Worm (Caenorhabditis elegans): ENCODE measurements around the gene tbce-1.

The tbce-1 gene

ce11 chrIV:8268024-8268423 is 26.5 kb upstream of the tbce-1 start, which contains the start of the genes K07H8.5 and K07H8.8:
TSS of gene K07H8.5 (plus strand) at chrIV:8268324.
TSS of gene K07H8.8 (minus strand) at chrIV:8268412.
- no peak for TF ChIP-seq dmd-9 (GFP tag; IDR thresholded peaks at IDR 0.05)
- no peak for TF ChIP-seq R02D3.7 (tag; optimal IDR thresholded peaks at IDR 0.05)
- TF ChIP-seq ctbp-1 (GFP tag; IDR thresholded peaks at IDR 0.05): no peak
- TF ChIP-seq dmd-8 (GFP tag; IDR thresholded peaks at IDR 0.05): no peak
- no peak for TF ChIP-seq arid-1 (GFP tag; conservative IDR thresholded peaks at IDR 0.05)
- TF ChIP-seq lin-13 (GFP tag; optimal IDR thresholded peaks at IDR 0.05): no peak
- no peak for TF ChIP-seq D1046.2 (GFP tag; IDR thresholded peaks at IDR 0.05)
- TF ChIP-seq T20F7.1 (GFP tag; optimal IDR thresholded peaks at IDR 0.05): no peak
- TF ChIP-seq cey-2 (tag; optimal IDR thresholded peaks at IDR 0.05; ENCODE audit: borderline replicate concordance, insufficient read depth): no peak
- TF ChIP-seq zfp-2 (tag; optimal IDR thresholded peaks at IDR 0.05): no peak
- no peak for TF ChIP-seq php-3 (GFP tag; IDR thresholded peaks at IDR 0.05)
- TF ChIP-seq ceh-44 (GFP tag; IDR thresholded peaks at IDR 0.05): no peak

- TF ChIP-seq lin-15B (tag; optimal IDR thresholded peaks at IDR 0.05) (no peak), pqm-1 (tag; optimal IDR thresholded peaks at IDR 0.05) (no peak), rbr-2 (tag; optimal IDR thresholded peaks at IDR 0.05) (no peak), madf-9 (GFP tag; conservative IDR thresholded peaks at IDR 0.05) (no peak), D1046.2 (GFP tag; IDR thresholded peaks at IDR 0.05) (no peak), daf-16 (GFP tag; optimal IDR thresholded peaks at IDR 0.05) (no peak), daf-16 (tag; optimal IDR thresholded peaks at IDR 0.05) (no peak), unc-130 (GFP tag; optimal IDR thresholded peaks at IDR 0.05) (no peak), zag-1 (tag; optimal IDR thresholded peaks at IDR 0.05) (no peak), nhr-28 (tag; optimal IDR thresholded peaks at IDR 0.05) (peak; percentile 49), pha-4 (GFP tag; IDR thresholded peaks at IDR 0.05) (no peak), pha-4 (tag; optimal IDR thresholded peaks at IDR 0.05) (no peak), unc-62 (GFP tag; optimal IDR thresholded peaks at IDR 0.05 in 1 of 2) (peak in 1 of 2 experiments; percentile 88), unc-62 (tag; optimal IDR thresholded peaks at IDR 0.05) (no peak)
Observed at ce11 chrIV:8273334-8273733, 21.2 kb upstream of the tbce-1 start.

ce11 chrIV:8275232-8275631 is 19.3 kb upstream of the tbce-1 start, which contains the start of gene K07H8.11:
TSS of gene K07H8.11 (minus strand) at chrIV:8275332.
- TF ChIP-seq ceh-44 (GFP tag; IDR thresholded peaks at IDR 0.05) (no peak), mep-1 (tag; optimal IDR thresholded peaks at IDR 0.05) (no peak), ceh-32 (tag; optimal IDR thresholded peaks at IDR 0.05; ENCODE audit: poor library complexity) (no peak), lin-38 (GFP tag; IDR thresholded peaks at IDR 0.05) (no peak), set-16 (GFP tag; IDR thresholded peaks at IDR 0.05) (no peak), unc-62 (GFP tag; optimal IDR thresholded peaks at IDR 0.05 in 1 of 2) (no peak), unc-62 (tag; optimal IDR thresholded peaks at IDR 0.05) (no peak), dve-1 (tag; optimal IDR thresholded peaks at IDR 0.05; ENCODE audit: insufficient read depth) (no peak), nhr-102 (tag; optimal IDR thresholded peaks at IDR 0.05) (no peak), T26A8.4 (GFP tag; IDR thresholded peaks at IDR 0.05) (no peak), F26F4.8 (GFP tag; conservative IDR thresholded peaks at IDR 0.05) (no peak), tra-1 (GFP tag; IDR thresholded peaks at IDR 0.05) (no peak)

- TF ChIP-seq madf-5 (GFP tag; IDR thresholded peaks at IDR 0.05): no peak
- TF ChIP-seq dmd-6 (GFP tag; IDR thresholded peaks at IDR 0.05): no peak
- no peak for TF ChIP-seq snpc-1.2 (GFP tag; IDR thresholded peaks at IDR 0.05)
- no peak for TF ChIP-seq D1046.2 (GFP tag; IDR thresholded peaks at IDR 0.05)
- TF ChIP-seq mes-2 (tag; optimal IDR thresholded peaks at IDR 0.05; ENCODE audit: poor library complexity, severe bottlenecking): no peak
- no peak for TF ChIP-seq jun-1 (tag; optimal IDR thresholded peaks at IDR 0.05)
Observed at ce11 chrIV:8276609-8277008, 17.9 kb upstream of the tbce-1 start, which contains the start of gene K07H8.12. TSS of gene K07H8.12 (minus strand) at chrIV:8276709.

Data from whole organism, L4 larva.